Fruit fly (Drosophila melanogaster) whole organism, embryonic: ENCODE data around the gene CG4462.

ENCODE experiments used
- Aef1 ChIP-seq: fragments of 200-800 bp; sonication (Bioruptor generic); IDR thresholded peaks from 3 replicates; pipeline ENCODE4 v1.3.6; 2022; ENCODE audit warnings: missing biosample characterization, missing genetic modification characterization
- Atf6 ChIP-seq: fragments of 200-800 bp; sonication (Bioruptor generic); IDR thresholded peaks from 2 replicates; pipeline ENCODE4 v1.3.6; 2022; ENCODE audit warnings: missing biosample characterization, missing genetic modification characterization
- B-H2 ChIP-seq: fragments of 200-800 bp; sonication (Bioruptor generic); optimal IDR thresholded peaks from 2 replicates; lab custom pipeline; 2018; ENCODE audit warnings: missing biosample characterization, mild to moderate bottlenecking, missing genetic modification characterization
- BtbVII ChIP-seq: fragments of 200-800 bp; sonication (Bioruptor generic); optimal IDR thresholded peaks from 3 replicates; lab custom pipeline; 2017; ENCODE audit warnings: missing biosample characterization, mild to moderate bottlenecking, missing genetic modification characterization
- CG11398 ChIP-seq: fragments of 200-800 bp; sonication (Bioruptor generic); optimal IDR thresholded peaks from 2 replicates; lab custom pipeline; 2016; ENCODE audit warnings: missing biosample characterization, missing genetic modification characterization
- CG11723 ChIP-seq: fragments of 200-800 bp; sonication (Bioruptor generic); optimal IDR thresholded peaks from 2 replicates; lab custom pipeline; 2017; ENCODE audit warnings: missing biosample characterization, mild to moderate bottlenecking, missing genetic modification characterization
- CG12071 ChIP-seq: fragments of 200-800 bp; sonication (Bioruptor generic); optimal IDR thresholded peaks from 3 replicates; lab custom pipeline; 2018; ENCODE audit warnings: missing biosample characterization, mild to moderate bottlenecking, missing genetic modification characterization
- CG1233 ChIP-seq: fragments of 200-800 bp; sonication (Bioruptor generic); optimal IDR thresholded peaks from 4 replicates; lab custom pipeline; 2018; ENCODE audit warnings: missing biosample characterization, mild to moderate bottlenecking, missing genetic modification characterization
- CG1529 ChIP-seq: fragments of 200-800 bp; sonication (Bioruptor generic); optimal IDR thresholded peaks from 3 replicates; lab custom pipeline; 2018; ENCODE audit warnings: missing biosample characterization, missing genetic modification characterization
- CG1602 ChIP-seq: fragments of 200-800 bp; sonication (Bioruptor generic); optimal IDR thresholded peaks from 3 replicates; lab custom pipeline; 2016; ENCODE audit warnings: missing biosample characterization, missing genetic modification characterization
- CG17385 ChIP-seq: fragments of 200-800 bp; sonication (Bioruptor generic); optimal IDR thresholded peaks from 3 replicates; lab custom pipeline; 2018; ENCODE audit warnings: missing biosample characterization, mild to moderate bottlenecking, missing genetic modification characterization
- CG32767 ChIP-seq: fragments of 200-800 bp; sonication (Bioruptor generic); IDR thresholded peaks from 2 replicates; pipeline ENCODE4 v1.3.6; 2022; ENCODE audit warnings: missing biosample characterization, missing genetic modification characterization
- CG3726 ChIP-seq: fragments of 200-800 bp; sonication (Bioruptor generic); IDR thresholded peaks from 3 replicates; pipeline ENCODE4, ENCODE4 v1.3.6; 2022; ENCODE audit warnings: missing biosample characterization, missing genetic modification characterization
- CG3838 ChIP-seq: fragments of 200-800 bp; sonication (Bioruptor generic); optimal IDR thresholded peaks from 3 replicates; lab custom pipeline; 2016; ENCODE audit warnings: missing biosample characterization, missing genetic modification characterization
- CG42726 ChIP-seq: fragments of 200-800 bp; sonication (Bioruptor generic); IDR thresholded peaks from 2 replicates; pipeline ENCODE4 v1.3.6; 2022; ENCODE audit warnings: missing biosample characterization, missing genetic modification characterization; ENCODE audit not compliant: partially characterized antibody
- CG6765 ChIP-seq: fragments of 200-800 bp; sonication (Bioruptor generic); optimal IDR thresholded peaks from 3 replicates; lab custom pipeline; 2017; ENCODE audit warnings: missing biosample characterization, mild to moderate bottlenecking, missing genetic modification characterization
- CG6791 ChIP-seq: fragments of 200-800 bp; sonication (Bioruptor generic); IDR thresholded peaks from 3 replicates; pipeline ENCODE4 v1.3.6; 2022; ENCODE audit warnings: missing biosample characterization, missing genetic modification characterization; ENCODE audit not compliant: partially characterized antibody
- CG6813 ChIP-seq: fragments of 200-800 bp; sonication (Bioruptor generic); optimal IDR thresholded peaks from 2 replicates; lab custom pipeline; 2017; ENCODE audit warnings: missing biosample characterization, missing genetic modification characterization, mild to moderate bottlenecking, moderate library complexity, missing genetic modification reagents
- CG6854 ChIP-seq: fragments of 200-800 bp; sonication (Bioruptor generic); optimal IDR thresholded peaks from 3 replicates; lab custom pipeline; 2017; ENCODE audit warnings: missing biosample characterization, mild to moderate bottlenecking, missing genetic modification characterization
- CG7786 ChIP-seq: fragments of 200-800 bp; sonication (Bioruptor generic); optimal IDR thresholded peaks from 2 replicates; lab custom pipeline; 2016; ENCODE audit warnings: missing biosample characterization, missing genetic modification characterization
- CG7963 ChIP-seq: fragments of 200-800 bp; sonication (Bioruptor generic); IDR thresholded peaks from 3 replicates; pipeline ENCODE4 v1.3.6; 2022; ENCODE audit warnings: missing biosample characterization, missing genetic modification characterization; ENCODE audit not compliant: partially characterized antibody
- CG8281 ChIP-seq: fragments of 200-800 bp; sonication (Bioruptor generic); optimal IDR thresholded peaks from 2 replicates; lab custom pipeline; 2018; ENCODE audit warnings: missing biosample characterization, mild to moderate bottlenecking, missing genetic modification characterization, moderate library complexity
- Dad ChIP-seq: fragments of 200-800 bp; sonication (Bioruptor generic); optimal IDR thresholded peaks from 3 replicates; lab custom pipeline; 2016; ENCODE audit warnings: missing biosample characterization, missing genetic modification characterization
- Doc3 ChIP-seq: fragments of 200-800 bp; sonication (Bioruptor generic); IDR thresholded peaks from 3 replicates; pipeline ENCODE4 v1.3.6; 2022; ENCODE audit warnings: missing biosample characterization, missing genetic modification characterization; ENCODE audit not compliant: partially characterized antibody
- Dp ChIP-seq: fragments of 200-800 bp; sonication (Bioruptor generic); optimal IDR thresholded peaks from 2 replicates; lab custom pipeline; 2018; ENCODE audit warnings: missing biosample characterization, mild to moderate bottlenecking, missing genetic modification characterization, moderate library complexity
- ERR ChIP-seq: fragments of 200-800 bp; sonication (Bioruptor generic); optimal IDR thresholded peaks from 2 replicates; lab custom pipeline; 2016; ENCODE audit warnings: missing biosample characterization, missing genetic modification characterization
- Ets97D ChIP-seq: fragments of 200-800 bp; sonication (Bioruptor generic); optimal IDR thresholded peaks from 3 replicates; lab custom pipeline; 2016; ENCODE audit warnings: missing biosample characterization, missing genetic modification characterization
- Gug ChIP-seq: fragments of 200-800 bp; sonication (Bioruptor generic); IDR thresholded peaks from 4 replicates; pipeline ENCODE4 v1.3.6; 2022; ENCODE audit warnings: missing biosample characterization, missing genetic modification characterization
- Hsf ChIP-seq: fragments of 200-800 bp; sonication (Bioruptor generic); optimal IDR thresholded peaks from 3 replicates; lab custom pipeline; 2016; ENCODE audit warnings: missing biosample characterization, missing genetic modification characterization
- MESR4 ChIP-seq: fragments of 200-800 bp; sonication (Bioruptor generic); optimal IDR thresholded peaks from 2 replicates; lab custom pipeline; 2018; ENCODE audit warnings: missing biosample characterization, mild to moderate bottlenecking, missing genetic modification characterization, moderate library complexity
- Meics ChIP-seq: fragments of 200-800 bp; sonication (Bioruptor generic); optimal IDR thresholded peaks from 2 replicates; lab custom pipeline; 2017; ENCODE audit warnings: missing biosample characterization, mild to moderate bottlenecking, missing genetic modification characterization
- ap ChIP-seq: fragments of 200-800 bp; sonication (Bioruptor generic); IDR thresholded peaks from 2 replicates; pipeline ENCODE4 v1.3.6; 2022; ENCODE audit warnings: missing biosample characterization, missing genetic modification characterization
- cg ChIP-seq: fragments of 200-800 bp; sonication (Bioruptor generic); optimal IDR thresholded peaks from 3 replicates; lab custom pipeline; 2019; ENCODE audit warnings: missing biosample characterization, mild to moderate bottlenecking, missing genetic modification characterization, moderate library complexity
- chm ChIP-seq: fragments of 200-800 bp; sonication (Bioruptor generic); IDR thresholded peaks from 2 replicates; pipeline ENCODE4 v1.3.6; 2022; ENCODE audit warnings: missing biosample characterization, missing genetic modification characterization
- croc ChIP-seq: fragments of 200-800 bp; sonication (Bioruptor generic); conservative IDR thresholded peaks from 3 replicates; pipeline ENCODE4 v1.3.6; 2022; ENCODE audit warnings: missing biosample characterization, missing genetic modification characterization
- da ChIP-seq: fragments of 200-800 bp; sonication (Bioruptor generic); optimal IDR thresholded peaks from 2 replicates; lab custom pipeline; 2016; ENCODE audit warnings: missing biosample characterization, missing genetic modification characterization
- grn ChIP-seq: fragments of 200-800 bp; sonication (Bioruptor generic); optimal IDR thresholded peaks from 3 replicates; lab custom pipeline; 2017; ENCODE audit warnings: missing biosample characterization, missing genetic modification characterization
- gsb-n ChIP-seq: fragments of 200-800 bp; sonication (Bioruptor generic); optimal IDR thresholded peaks from 3 replicates; lab custom pipeline; 2018; ENCODE audit warnings: missing biosample characterization, mild to moderate bottlenecking, missing genetic modification characterization
- kay ChIP-seq: fragments of 200-800 bp; sonication (Bioruptor generic); optimal IDR thresholded peaks from 2 replicates; lab custom pipeline; 2016; ENCODE audit warnings: missing biosample characterization, missing genetic modification characterization
- knrl ChIP-seq: fragments of 200-800 bp; sonication (Bioruptor generic); IDR thresholded peaks from 3 replicates; pipeline ENCODE4 v1.3.6; 2022; ENCODE audit warnings: missing biosample characterization, missing genetic modification characterization; ENCODE audit not compliant: partially characterized antibody
- mirr ChIP-seq: fragments of 200-800 bp; sonication (Bioruptor generic); optimal IDR thresholded peaks from 3 replicates; lab custom pipeline; 2018; ENCODE audit warnings: missing biosample characterization, mild to moderate bottlenecking, missing genetic modification characterization
- psq ChIP-seq: fragments of 200-800 bp; sonication (Bioruptor generic); optimal IDR thresholded peaks from 2 replicates; lab custom pipeline; 2017; ENCODE audit warnings: missing biosample characterization, missing genetic modification characterization
- sens ChIP-seq: fragments of 200-800 bp; sonication (Bioruptor generic); peaks from one replicate; lab custom pipeline; 2016; ENCODE audit warnings: missing biosample characterization, missing genetic modification characterization
- sens-2 ChIP-seq: fragments of 200-800 bp; sonication (Bioruptor generic); IDR thresholded peaks from 2 replicates; pipeline ENCODE4 v1.3.6; 2022; ENCODE audit warnings: missing biosample characterization, missing genetic modification characterization
- slou ChIP-seq: fragments of 200-800 bp; sonication (Bioruptor generic); optimal IDR thresholded peaks from 3 replicates; lab custom pipeline; 2016; ENCODE audit warnings: missing biosample characterization, missing genetic modification characterization
- sqz ChIP-seq: fragments of 200-800 bp; sonication (Bioruptor generic); optimal IDR thresholded peaks from 3 replicates; lab custom pipeline; 2018; ENCODE audit warnings: missing biosample characterization, mild to moderate bottlenecking, missing genetic modification characterization
- sr ChIP-seq: fragments of 200-800 bp; sonication (Bioruptor generic); IDR thresholded peaks from 3 replicates; pipeline ENCODE4 v1.3.6; 2022; ENCODE audit warnings: missing biosample characterization, missing genetic modification characterization
- tio ChIP-seq: fragments of 200-800 bp; sonication (Bioruptor generic); optimal IDR thresholded peaks from 2 replicates; lab custom pipeline; 2017; ENCODE audit warnings: missing biosample characterization, missing genetic modification characterization, inconsistent platforms
- zen2 ChIP-seq: fragments of 200-800 bp; sonication (Bioruptor generic); IDR thresholded peaks from 3 replicates; pipeline ENCODE4 v1.3.6; 2022; ENCODE audit warnings: missing biosample characterization, missing genetic modification characterization; ENCODE audit not compliant: partially characterized antibody
- zfh2 ChIP-seq: fragments of 200-800 bp; sonication (Bioruptor generic); optimal IDR thresholded peaks from 2 replicates; lab custom pipeline; 2016; ENCODE audit warnings: missing biosample characterization, missing genetic modification characterization

CG4462 gene

dm6 chr3R:19905932-19906439 is 19.2 kb downstream of the CG4462 start (continued):
- TF ChIP-seq Dad (GFP tag; lab: Kevin White, UChicago) (peak; percentile 59), ERR (GFP tag; lab: Kevin White, UChicago) (peak; percentile 81), CG7963 (GFP tag; lab: Robert Waterston, UW) (no peak), tio (GFP tag; lab: Kevin White, UChicago) (peak; percentile 61), CG3838 (GFP tag; lab: Kevin White, UChicago) (no peak), Ets97D (GFP tag; lab: Kevin White, UChicago) (no peak), mirr (GFP tag; lab: Kevin White, UChicago) (peak; percentile 68), CG11398 (GFP tag; lab: Kevin White, UChicago) (peak; percentile 58), MESR4 (peak; percentile 2), CG8281 (tag; lab: Kevin White, UChicago) (peak; percentile 46), CG3726 (GFP tag; lab: Robert Waterston, UW) (peak; percentile 78; the same call in 1 of the 3 replicates), B-H2 (GFP tag; lab: Kevin White, UChicago) (no peak), ap (GFP tag; lab: Robert Waterston, UW) (peak; percentile 58), CG42726 (GFP tag; lab: Robert Waterston, UW) (no peak), CG6765 (peak; percentile 72), zfh2 (GFP tag; lab: Kevin White, UChicago) (peak; percentile 82), Gug (GFP tag; lab: Robert Waterston, UW) (peak; percentile 89), sens-2 (no peak), Dp (GFP tag; lab: Kevin White, UChicago) (no peak), sens (GFP tag; lab: Kevin White, UChicago) (peak; percentile 96), croc (GFP tag; lab: Robert Waterston, UW) (peak; percentile 50; the same call in 2 of the 3 replicates), da (peak; percentile 48), CG6813 (GFP tag; lab: Kevin White, UChicago) (peak; percentile 66), sqz (GFP tag; lab: Kevin White, UChicago) (peak; percentile 14), grn (no peak), Atf6 (GFP tag; lab: Robert Waterston, UW) (peak; percentile 86), sr (GFP tag; lab: Robert Waterston, UW) (peak; percentile 63; the same call in 2 of the 3 replicates), CG1529 (peak; percentile 50), Doc3 (GFP tag; lab: Robert Waterston, UW) (no peak), zen2 (GFP tag; lab: Robert Waterston, UW) (no peak), CG7786 (GFP tag; lab: Kevin White, UChicago) (peak; percentile 85), CG1602 (GFP tag; lab: Kevin White, UChicago) (peak; percentile 70), knrl (0 out of 3 replicates have a peak, but pooled peaks have one; percentile 6)

DNA sequence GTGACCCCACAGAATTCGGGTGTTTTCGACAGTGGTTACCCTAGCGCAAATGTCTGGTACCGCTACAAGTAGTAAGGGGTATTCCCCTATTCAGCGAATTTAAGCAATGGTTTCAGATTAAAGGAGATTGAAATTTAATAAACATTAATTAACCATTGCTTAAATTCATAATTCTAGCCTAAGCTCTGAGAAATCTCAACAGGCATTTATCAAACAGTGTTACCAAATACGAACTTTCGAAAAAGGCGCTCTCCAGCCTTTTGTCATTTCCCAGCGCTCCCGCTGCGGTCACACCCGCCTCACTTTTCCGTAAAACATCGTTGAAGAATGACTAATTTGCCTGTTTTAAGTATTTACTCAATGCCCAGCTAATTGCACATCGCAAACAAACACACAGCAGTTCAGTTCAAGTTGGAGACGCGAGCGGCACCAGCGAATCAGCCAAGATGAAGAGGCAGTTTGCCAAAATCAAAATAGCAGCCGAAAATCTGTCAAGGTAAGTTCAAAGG is 20.3 kb downstream of the CG4462 start, which contains the start of the genes Surf6 and RhoGAP92B:
Surf6 (minus strand) TSS at position 4 of the 509 bp plus-strand sequence.
RhoGAP92B (plus strand) TSS at position 300 of the 509 bp plus-strand sequence.
- TF ChIP-seq kay (peak; percentile 75), Hsf (GFP tag; lab: Kevin White, UChicago) (peak; percentile 71), slou (no peak), tio (GFP tag; lab: Kevin White, UChicago) (no peak), cg (GFP tag; lab: Kevin White, UChicago) (peak; percentile 58), CG12071 (GFP tag; lab: Kevin White, UChicago) (peak; percentile 22), psq (GFP tag; lab: Kevin White, UChicago) (no peak), CG1602 (GFP tag; lab: Kevin White, UChicago) (peak; percentile 17), BtbVII (GFP tag; lab: Kevin White, UChicago) (peak; percentile 57), gsb-n (tag; lab: Kevin White, UChicago) (peak; percentile 58), CG6791 (0 out of 3 replicates have a peak, but pooled peaks have one; percentile 43), CG1233 (GFP tag; lab: Kevin White, UChicago) (peak; percentile 65), CG17385 (GFP tag; lab: Kevin White, UChicago) (peak; percentile 67), CG11723 (GFP tag; lab: Kevin White, UChicago) (peak; percentile 20), Aef1 (GFP tag; lab: Robert Waterston, UW) (peak; percentile 35; the same call in 1 of the 3 replicates), CG6854 (GFP tag; lab: Kevin White, UChicago) (peak; percentile 11), ERR (GFP tag; lab: Kevin White, UChicago) (peak; percentile 38), Meics (peak; percentile 69), CG32767 (GFP tag; lab: Robert Waterston, UW) (peak; percentile 60), chm (GFP tag; lab: Robert Waterston, UW) (no peak; the same call in 1 of the 2 replicates)
